Fruit fly (Drosophila melanogaster) whole organism, embryonic: Measurements from ENCODE around the gene CG5973.

Experiments used
- Adf1 ChIP-seq: fragments of 200-800 bp; sonication (Bioruptor generic); IDR thresholded peaks from 2 replicates; pipeline ENCODE4 v1.3.6; 2022; ENCODE audit warnings: missing biosample characterization, missing genetic modification characterization
- CG10366 ChIP-seq: fragments of 200-800 bp; sonication (Bioruptor generic); IDR thresholded peaks from 2 replicates; pipeline ENCODE4 v1.3.6; 2022; ENCODE audit warnings: missing biosample characterization, missing genetic modification characterization
- CG10431 ChIP-seq: fragments of 200-800 bp; sonication (Bioruptor generic); optimal IDR thresholded peaks from 3 replicates; lab custom pipeline; 2018; ENCODE audit warnings: missing biosample characterization, mild to moderate bottlenecking, missing genetic modification characterization
- CG11398 ChIP-seq: fragments of 200-800 bp; sonication (Bioruptor generic); optimal IDR thresholded peaks from 2 replicates; lab custom pipeline; 2016; ENCODE audit warnings: missing biosample characterization, missing genetic modification characterization
- CG12071 ChIP-seq: fragments of 200-800 bp; sonication (Bioruptor generic); optimal IDR thresholded peaks from 3 replicates; lab custom pipeline; 2018; ENCODE audit warnings: missing biosample characterization, mild to moderate bottlenecking, missing genetic modification characterization
- CG12236 ChIP-seq: fragments of 200-800 bp; sonication (Bioruptor generic); optimal IDR thresholded peaks from 2 replicates; lab custom pipeline; 2016; ENCODE audit warnings: missing biosample characterization, missing genetic modification characterization
- CG13123 ChIP-seq: fragments of 200-800 bp; sonication (Bioruptor generic); optimal IDR thresholded peaks from 2 replicates; lab custom pipeline; 2016; ENCODE audit warnings: missing biosample characterization, missing genetic modification characterization
- CG13287 ChIP-seq: fragments of 200-800 bp; sonication (Bioruptor generic); IDR thresholded peaks from 2 replicates; pipeline ENCODE4 v1.3.6; 2022; ENCODE audit warnings: missing biosample characterization, missing genetic modification characterization; ENCODE audit not compliant: partially characterized antibody
- CG13424 ChIP-seq: fragments of 200-800 bp; sonication (Bioruptor generic); optimal IDR thresholded peaks from 2 replicates; lab custom pipeline; 2019; ENCODE audit warnings: missing biosample characterization, mild to moderate bottlenecking, missing genetic modification characterization, moderate library complexity
- CG15269 ChIP-seq: fragments of 200-800 bp; sonication (Bioruptor generic); optimal IDR thresholded peaks from 2 replicates; lab custom pipeline; 2018; ENCODE audit warnings: missing biosample characterization, mild to moderate bottlenecking, missing genetic modification characterization, moderate library complexity
- CG16813 ChIP-seq: fragments of 200-800 bp; sonication (Bioruptor generic); IDR thresholded peaks from 3 replicates; pipeline ENCODE4 v1.3.6; 2022; ENCODE audit warnings: missing biosample characterization, missing genetic modification characterization; ENCODE audit not compliant: partially characterized antibody
- CG18599 ChIP-seq: fragments of 200-800 bp; sonication (Bioruptor generic); optimal IDR thresholded peaks from 3 replicates; lab custom pipeline; 2017; ENCODE audit warnings: missing biosample characterization, missing genetic modification characterization, mild to moderate bottlenecking, moderate library complexity, missing genetic modification reagents
- CG2712 ChIP-seq: fragments of 200-800 bp; optimal IDR thresholded peaks from 3 replicates; lab custom pipeline; 2019; ENCODE audit warnings: missing biosample characterization, mild to moderate bottlenecking, missing genetic modification characterization, moderate library complexity
- CG3838 ChIP-seq: fragments of 200-800 bp; sonication (Bioruptor generic); optimal IDR thresholded peaks from 3 replicates; lab custom pipeline; 2016; ENCODE audit warnings: missing biosample characterization, missing genetic modification characterization
- CG4730 ChIP-seq: fragments of 200-800 bp; sonication (Bioruptor generic); IDR thresholded peaks from 2 replicates; pipeline ENCODE4 v1.3.6; 2022; ENCODE audit warnings: missing biosample characterization, missing genetic modification characterization
- CG7372 ChIP-seq: fragments of 200-800 bp; sonication (Bioruptor generic); IDR thresholded peaks from 2 replicates; pipeline ENCODE4 v1.3.6; 2022; ENCODE audit warnings: missing biosample characterization, missing genetic modification characterization
- CG7963 ChIP-seq: fragments of 200-800 bp; sonication (Bioruptor generic); IDR thresholded peaks from 3 replicates; pipeline ENCODE4 v1.3.6; 2022; ENCODE audit warnings: missing biosample characterization, missing genetic modification characterization; ENCODE audit not compliant: partially characterized antibody
- CG8388 ChIP-seq: fragments of 200-800 bp; sonication (Bioruptor generic); optimal IDR thresholded peaks from 2 replicates; lab custom pipeline; 2019; ENCODE audit warnings: missing biosample characterization, mild to moderate bottlenecking, missing genetic modification characterization, moderate library complexity
- Doc2 ChIP-seq: fragments of 200-800 bp; sonication (Bioruptor generic); IDR thresholded peaks from 2 replicates; pipeline ENCODE4 v1.3.6; 2022; ENCODE audit warnings: missing biosample characterization, missing genetic modification characterization
- HLHmδ ChIP-seq: fragments of 200-800 bp; sonication (Bioruptor generic); optimal IDR thresholded peaks from 2 replicates; lab custom pipeline; 2018; ENCODE audit warnings: missing biosample characterization, mild to moderate bottlenecking, missing genetic modification characterization, moderate library complexity
- Hr78 ChIP-seq, 2 experiments: fragments of 200-800 bp in 1 of 2; fragments of >200 bp in 1 of 2; sonication (Bioruptor generic) in 1 of 2; optimal IDR thresholded peaks; 2 replicates each; lab custom pipeline; 2017 to 2019; ENCODE audit warnings: missing biosample characterization in 2 of 2, missing genetic modification characterization in 2 of 2, mild to moderate bottlenecking in 1 of 2, moderate library complexity in 1 of 2
- Mad ChIP-seq: fragments of 200-800 bp; sonication (Bioruptor generic); optimal IDR thresholded peaks from 2 replicates; lab custom pipeline; 2016; ENCODE audit warnings: missing biosample characterization, missing genetic modification characterization
- Optix ChIP-seq: fragments of 200-800 bp; sonication (Bioruptor generic); IDR thresholded peaks from 3 replicates; pipeline ENCODE4 v1.3.6; 2022; ENCODE audit warnings: missing biosample characterization, missing genetic modification characterization
- Poxn ChIP-seq: fragments of 200-800 bp; sonication (Bioruptor generic); IDR thresholded peaks from 2 replicates; pipeline ENCODE4 v1.3.6; 2022; ENCODE audit warnings: missing biosample characterization, missing genetic modification characterization
- Sox102F ChIP-seq: fragments of 200-800 bp; sonication (Bioruptor generic); optimal IDR thresholded peaks from 2 replicates; lab custom pipeline; 2018; ENCODE audit warnings: missing biosample characterization, mild to moderate bottlenecking, missing genetic modification characterization, moderate library complexity
- ab ChIP-seq: fragments of 200-800 bp; sonication (Bioruptor generic); optimal IDR thresholded peaks from 2 replicates; lab custom pipeline; 2016; ENCODE audit warnings: missing biosample characterization, missing genetic modification characterization
- amos ChIP-seq: fragments of 200-800 bp; sonication (Bioruptor generic); IDR thresholded peaks from 2 replicates; pipeline ENCODE4 v1.3.6; 2022; ENCODE audit warnings: missing biosample characterization, missing genetic modification characterization; ENCODE audit not compliant: partially characterized antibody
- ash1 ChIP-seq: fragments of 200-800 bp; sonication (Bioruptor generic); optimal IDR thresholded peaks from 2 replicates; lab custom pipeline; 2018; ENCODE audit warnings: missing biosample characterization, mild to moderate bottlenecking, missing genetic modification characterization
- az2 ChIP-seq: fragments of 200-800 bp; sonication (Bioruptor generic); optimal IDR thresholded peaks from 3 replicates; lab custom pipeline; 2016; ENCODE audit warnings: missing biosample characterization, missing genetic modification characterization
- bbx ChIP-seq: fragments of 200-800 bp; sonication (Bioruptor generic); IDR thresholded peaks from 2 replicates; pipeline ENCODE4 v1.3.6; 2022; ENCODE audit warnings: missing biosample characterization, missing genetic modification characterization; ENCODE audit not compliant: partially characterized antibody
- bigmax ChIP-seq: fragments of 200-800 bp; sonication (Bioruptor generic); optimal IDR thresholded peaks from 2 replicates; lab custom pipeline; 2018; ENCODE audit warnings: missing biosample characterization, mild to moderate bottlenecking, missing genetic modification characterization
- br ChIP-seq: fragments of >200 bp; optimal IDR thresholded peaks from 2 replicates; lab custom pipeline; 2017
- chif ChIP-seq, 2 experiments: fragments of 200-800 bp; sonication (Bioruptor generic); optimal IDR thresholded peaks; 3 replicates each; lab custom pipeline; 2016; ENCODE audit warnings: missing biosample characterization in 2 of 2, missing genetic modification characterization in 2 of 2
- dm ChIP-seq: fragments of 200-800 bp; sonication (Bioruptor generic); optimal IDR thresholded peaks from 3 replicates; lab custom pipeline; 2016; ENCODE audit warnings: missing biosample characterization, missing genetic modification characterization
- dmrt99B ChIP-seq: fragments of 200-800 bp; sonication (Bioruptor generic); optimal IDR thresholded peaks from 2 replicates; lab custom pipeline; 2018; ENCODE audit warnings: missing biosample characterization, mild to moderate bottlenecking, missing genetic modification characterization, moderate library complexity
- dpn ChIP-seq, 2 experiments: fragments of 200-800 bp; sonication (Bioruptor generic); optimal IDR thresholded peaks; 3 replicates each; lab custom pipeline; 2016; ENCODE audit warnings: missing biosample characterization in 2 of 2, missing genetic modification characterization in 2 of 2
- fu2 ChIP-seq: fragments of 200-800 bp; sonication (Bioruptor generic); optimal IDR thresholded peaks from 2 replicates; lab custom pipeline; 2016; ENCODE audit warnings: missing biosample characterization, missing genetic modification characterization
- grau ChIP-seq: fragments of 200-800 bp; optimal IDR thresholded peaks from 3 replicates; lab custom pipeline; 2019; ENCODE audit warnings: missing biosample characterization, mild to moderate bottlenecking, missing genetic modification characterization, moderate library complexity
- insv ChIP-seq, 2 experiments: fragments of 200-800 bp; sonication (Bioruptor generic); optimal IDR thresholded peaks; 3 replicates each; lab custom pipeline; 2016 to 2018; ENCODE audit warnings: missing biosample characterization in 2 of 2, missing genetic modification characterization in 2 of 2
- jing ChIP-seq: fragments of 200-800 bp; sonication (Bioruptor generic); optimal IDR thresholded peaks from 2 replicates; lab custom pipeline; 2018; ENCODE audit warnings: missing biosample characterization, mild to moderate bottlenecking, missing genetic modification characterization
- kah ChIP-seq: fragments of 200-800 bp; sonication (Bioruptor generic); optimal IDR thresholded peaks from 2 replicates; lab custom pipeline; 2018; ENCODE audit warnings: missing biosample characterization, mild to moderate bottlenecking, missing genetic modification characterization
- kni ChIP-seq: fragments of 200-800 bp; sonication (Bioruptor generic); optimal IDR thresholded peaks from 3 replicates; lab custom pipeline; 2017; ENCODE audit warnings: mild to moderate bottlenecking, missing biosample characterization, missing genetic modification reagents, missing genetic modification characterization
- lov ChIP-seq, 2 experiments: fragments of 200-800 bp in 1 of 2; fragments of >200 bp in 1 of 2; sonication (Bioruptor generic) in 1 of 2; IDR thresholded peaks in 1 of 2; optimal IDR thresholded peaks in 1 of 2; 2 replicates in 1 of 2; 3 replicates in 1 of 2; pipeline versions ENCODE4 v1.3.6 to Lab custom; 2017 to 2022; ENCODE audit warnings: missing biosample characterization in 1 of 2, missing genetic modification characterization in 1 of 2
- onecut ChIP-seq: fragments of 200-800 bp; sonication (Bioruptor generic); IDR thresholded peaks from 2 replicates; pipeline ENCODE4 v1.3.6; 2022; ENCODE audit warnings: missing biosample characterization, missing genetic modification characterization
- prd ChIP-seq, 3 experiments: fragments of >200 bp in 2 of 3; fragments of 200-800 bp in 1 of 3; sonication (Bioruptor generic) in 1 of 3; optimal IDR thresholded peaks in 2 of 3; IDR thresholded peaks in 1 of 3; 2 replicates in 2 of 3; 3 replicates in 1 of 3; pipeline versions ENCODE4 v1.3.6 to Lab custom; 2017 to 2022; ENCODE audit warnings: missing biosample characterization in 1 of 3, missing genetic modification characterization in 1 of 3
- ranshi ChIP-seq: fragments of 200-800 bp; sonication (Bioruptor generic); IDR thresholded peaks from 2 replicates; pipeline ENCODE4 v1.3.6; 2022; ENCODE audit warnings: missing biosample characterization, missing genetic modification characterization
- sob ChIP-seq: fragments of 200-800 bp; sonication (Bioruptor generic); IDR thresholded peaks from 2 replicates; pipeline ENCODE4 v1.3.6; 2022; ENCODE audit warnings: missing biosample characterization, missing genetic modification characterization

The CG5973 gene

dm6 chr2L:7420305-7421287 is 16.7 kb upstream of the CG5973 start (continued):
- TF ChIP-seq CG18599: peak; percentile 94
- no peak for TF ChIP-seq kni (GFP tag; lab: Kevin White, UChicago)
- peak; percentile 38 for TF ChIP-seq onecut (GFP tag; lab: Robert Waterston, UW)
- no peak for TF ChIP-seq jing (GFP tag; lab: Kevin White, UChicago)
- TF ChIP-seq CG12071 (GFP tag; lab: Kevin White, UChicago): no peak
- TF ChIP-seq prd (optimal IDR thresholded peaks at IDR 0.05; lab: Kevin White, UChicago): no peak
- peak; percentile 81 for TF ChIP-seq prd (GFP tag; IDR thresholded peaks at IDR 0.05; lab: Robert Waterston, UW)
- no peak for TF ChIP-seq CG12236 (GFP tag; lab: Kevin White, UChicago)
- TF ChIP-seq sob: peak; percentile 68
- TF ChIP-seq CG13424 (tag; lab: Kevin White, UChicago): peak; percentile 37
- TF ChIP-seq CG8388 (GFP tag; lab: Kevin White, UChicago): no peak
- no peak for TF ChIP-seq amos
- TF ChIP-seq HLHmδ (GFP tag; lab: Kevin White, UChicago): no peak
- peak; percentile 82 for TF ChIP-seq ranshi (GFP tag; lab: Robert Waterston, UW)
- no peak for TF ChIP-seq Hr78 (GFP tag; optimal IDR thresholded peaks at IDR 0.05; lab: Kevin White, UChicago)
- peak; percentile 42 for TF ChIP-seq dm (GFP tag; lab: Kevin White, UChicago)
- TF ChIP-seq dpn (GFP tag; optimal IDR thresholded peaks at IDR 0.05; lab: Kevin White, UChicago): peak; percentile 30 to 63
- no peak for TF ChIP-seq insv (GFP tag; optimal IDR thresholded peaks at IDR 0.05; lab: Kevin White, UChicago)
- no peak for TF ChIP-seq CG13287
- peak; percentile 65 for TF ChIP-seq CG10366 (GFP tag; lab: Robert Waterston, UW)
- TF ChIP-seq bbx (GFP tag; lab: Robert Waterston, UW): no peak
- TF ChIP-seq Optix (GFP tag; lab: Robert Waterston, UW): no peak; the same call in 2 of the 3 replicates
- no peak for TF ChIP-seq Mad
- no peak for TF ChIP-seq kah
- TF ChIP-seq CG7372 (GFP tag; lab: Robert Waterston, UW): 0 out of 2 replicates have a peak, but pooled peaks have one; percentile 33
- TF ChIP-seq lov (optimal IDR thresholded peaks at IDR 0.05; lab: Kevin White, UChicago): no peak
- TF ChIP-seq lov (GFP tag; IDR thresholded peaks at IDR 0.05; lab: Robert Waterston, UW): no peak
- peak; percentile 75 for TF ChIP-seq grau (tag; lab: Kevin White, UChicago)
- peak; percentile 56 for TF ChIP-seq dmrt99B (tag; lab: Kevin White, UChicago)
- peak; percentile 27 for TF ChIP-seq Sox102F
- TF ChIP-seq ash1: no peak
- peak; percentile 13 for TF ChIP-seq CG11398
- peak; percentile 18 for TF ChIP-seq Adf1 (GFP tag; lab: Robert Waterston, UW)
- TF ChIP-seq CG7963: no peak
- TF ChIP-seq bigmax (GFP tag; lab: Kevin White, UChicago): no peak
- no peak for TF ChIP-seq CG3838 (GFP tag; lab: Kevin White, UChicago)
- TF ChIP-seq CG10431 (GFP tag; lab: Kevin White, UChicago): no peak
- peak; percentile 29; the same call in 1 of the 2 replicates for TF ChIP-seq Poxn (GFP tag; lab: Robert Waterston, UW)
- peak; percentile 34 for TF ChIP-seq ab
- TF ChIP-seq CG16813: no peak
- peak; percentile 28 to 37 for TF ChIP-seq chif (GFP tag; optimal IDR thresholded peaks at IDR 0.05; lab: Kevin White, UChicago)
- peak; percentile 19 for TF ChIP-seq CG2712 (tag; lab: Kevin White, UChicago)
- TF ChIP-seq CG4730 (GFP tag; lab: Robert Waterston, UW): no peak; the same call in 1 of the 2 replicates
- no peak for TF ChIP-seq br
- TF ChIP-seq fu2 (GFP tag; lab: Kevin White, UChicago): peak; percentile 65
- peak; percentile 17 for TF ChIP-seq az2
- TF ChIP-seq CG13123 (GFP tag; lab: Kevin White, UChicago): no peak
- no peak for TF ChIP-seq Doc2
- peak; percentile 69 for TF ChIP-seq CG15269 (tag; lab: Kevin White, UChicago)
- TF ChIP-seq, all 482 proteins: peak for 249
